Fruit fly (Drosophila melanogaster) whole organism, wandering third instar larva: ENCODE measurements around the gene Rpn3.

Experiments
- Abd-B ChIP-seq: fragments of >200 bp; optimal IDR thresholded peaks from 2 replicates; lab custom pipeline; 2017; ENCODE audit warnings: missing biosample characterization, missing genetic modification characterization
- CG32264 ChIP-seq: fragments of 200-800 bp; sonication (Bioruptor generic); optimal IDR thresholded peaks from 2 replicates; lab custom pipeline; 2016; ENCODE audit warnings: missing biosample characterization, missing genetic modification characterization
- CrebA ChIP-seq: fragments of 200-800 bp; sonication (Bioruptor generic); optimal IDR thresholded peaks from 2 replicates; lab custom pipeline; 2016; ENCODE audit warnings: missing biosample characterization, mild to moderate bottlenecking, missing genetic modification characterization, borderline replicate concordance
- Dif ChIP-seq: fragments of 200-275, 200-300 bp; sonication (Bioruptor generic); optimal IDR thresholded peaks from 2 replicates; lab custom pipeline; 2018; ENCODE audit warnings: missing biosample characterization, missing genetic modification characterization; ENCODE audit not compliant: partially characterized antibody
- GATAd ChIP-seq: sonication (Bioruptor generic); optimal IDR thresholded peaks from 2 replicates; lab custom pipeline; 2016; ENCODE audit warnings: missing biosample characterization, missing genetic modification characterization
- HLH106 ChIP-seq: fragments of 200-800 bp; optimal IDR thresholded peaks from 3 replicates; lab custom pipeline; 2019; ENCODE audit warnings: missing biosample characterization, mild to moderate bottlenecking, missing genetic modification characterization, moderate library complexity
- Hr78 ChIP-seq: fragments of >200 bp; optimal IDR thresholded peaks from 2 replicates; lab custom pipeline; 2017; ENCODE audit warnings: missing biosample characterization, missing genetic modification characterization
- Hr83 ChIP-seq: fragments of 200-300 bp; sonication (Bioruptor generic); optimal IDR thresholded peaks from 2 replicates; lab custom pipeline; 2016; ENCODE audit warnings: missing biosample characterization, mild to moderate bottlenecking, missing genetic modification characterization, moderate library complexity; ENCODE audit not compliant: poor library complexity, severe bottlenecking
- Jra ChIP-seq: sonication (Bioruptor generic); optimal IDR thresholded peaks from 2 replicates; lab custom pipeline; 2016; ENCODE audit warnings: missing biosample characterization, missing genetic modification characterization
- Mio ChIP-seq: sonication (Bioruptor generic); optimal IDR thresholded peaks from 2 replicates; lab custom pipeline; 2016; ENCODE audit warnings: missing biosample characterization, missing genetic modification characterization
- Rel ChIP-seq, 2 experiments: fragments of 200-800 bp; sonication (Bioruptor generic) in 1 of 2; optimal IDR thresholded peaks; 2 replicates in 1 of 2; 3 replicates in 1 of 2; lab custom pipeline; 2016 to 2019; ENCODE audit warnings: mild to moderate bottlenecking in 2 of 2, missing biosample characterization in 2 of 2, missing genetic modification characterization in 2 of 2, moderate library complexity in 1 of 2
- Sp1 ChIP-seq: fragments of 200-800 bp; sonication (Bioruptor generic); optimal IDR thresholded peaks from 3 replicates; lab custom pipeline; 2019; ENCODE audit warnings: missing biosample characterization, mild to moderate bottlenecking, missing genetic modification characterization, moderate library complexity
- Vsx2 ChIP-seq: fragments of 200-300, 225-300 bp; sonication (Bioruptor generic); optimal IDR thresholded peaks from 2 replicates; lab custom pipeline; 2018; ENCODE audit warnings: missing biosample characterization, missing genetic modification characterization; ENCODE audit not compliant: partially characterized antibody
- br ChIP-seq: fragments of 200-800 bp; sonication (Bioruptor generic); optimal IDR thresholded peaks from 2 replicates; lab custom pipeline; 2016; ENCODE audit warnings: missing biosample characterization, missing genetic modification characterization
- dl ChIP-seq, 2 experiments: fragments of 175-275, 200-275 bp in 1 of 2; fragments of 200-275 bp in 1 of 2; sonication (Bioruptor generic); optimal IDR thresholded peaks; lab custom pipeline; 2018; ENCODE audit warnings: mild to moderate bottlenecking in 2 of 2, missing biosample characterization in 2 of 2, missing genetic modification characterization in 2 of 2, moderate library complexity in 2 of 2; ENCODE audit not compliant: partially characterized antibody in 2 of 2, insufficient read depth in 1 of 2
- dsf ChIP-seq: sonication (Bioruptor generic); optimal IDR thresholded peaks from 2 replicates; lab custom pipeline; 2016; ENCODE audit warnings: missing biosample characterization, missing genetic modification characterization, borderline replicate concordance
- ey ChIP-seq: fragments of 200-800 bp; sonication (Bioruptor generic); optimal IDR thresholded peaks from 2 replicates; lab custom pipeline; 2016; ENCODE audit warnings: missing biosample characterization, missing genetic modification characterization
- foxo ChIP-seq, 2 experiments: fragments of 200-800 bp; sonication (Bioruptor generic); optimal IDR thresholded peaks; 2 replicates in 1 of 2; 3 replicates in 1 of 2; lab custom pipeline; 2016 to 2017; ENCODE audit warnings: missing biosample characterization in 2 of 2, missing genetic modification characterization in 2 of 2
- fru ChIP-seq: fragments of 200-800 bp; sonication (Bioruptor generic); optimal IDR thresholded peaks from 3 replicates; lab custom pipeline; 2016; ENCODE audit warnings: missing biosample characterization, mild to moderate bottlenecking, missing genetic modification characterization
- h ChIP-seq: fragments of 200-800 bp; sonication (Bioruptor generic); optimal IDR thresholded peaks from 3 replicates; lab custom pipeline; 2016; ENCODE audit warnings: missing biosample characterization, mild to moderate bottlenecking, missing genetic modification characterization
- jim ChIP-seq: fragments of 175-275, 200-325 bp; sonication (Bioruptor generic); optimal IDR thresholded peaks from 2 replicates; lab custom pipeline; 2016; ENCODE audit warnings: missing biosample characterization, mild to moderate bottlenecking, missing genetic modification characterization
- lola ChIP-seq: fragments of >200 bp; optimal IDR thresholded peaks from 2 replicates; lab custom pipeline; 2017; ENCODE audit warnings: missing biosample characterization, missing genetic modification characterization
- pan ChIP-seq: fragments of >200 bp; optimal IDR thresholded peaks from 2 replicates; lab custom pipeline; 2017
- psq ChIP-seq: fragments of 200-800 bp; sonication (Bioruptor generic); optimal IDR thresholded peaks from 3 replicates; lab custom pipeline; 2017; ENCODE audit warnings: missing biosample characterization, mild to moderate bottlenecking, missing genetic modification characterization, moderate library complexity
- rgr ChIP-seq: fragments of 200-800 bp; sonication (Bioruptor generic); optimal IDR thresholded peaks from 3 replicates; lab custom pipeline; 2016; ENCODE audit warnings: missing biosample characterization, mild to moderate bottlenecking, missing genetic modification characterization
- sage ChIP-seq: fragments of 200-800 bp; sonication (Bioruptor generic); optimal IDR thresholded peaks from 2 replicates; lab custom pipeline; 2016; ENCODE audit warnings: missing biosample characterization, mild to moderate bottlenecking, missing genetic modification characterization
- tai ChIP-seq: sonication (Bioruptor generic); optimal IDR thresholded peaks from 2 replicates; lab custom pipeline; 2016; ENCODE audit warnings: missing biosample characterization, missing genetic modification characterization
- usp ChIP-seq: fragments of >200 bp; optimal IDR thresholded peaks from 2 replicates; lab custom pipeline; 2017; ENCODE audit warnings: missing biosample characterization, missing genetic modification characterization
- woc ChIP-seq: sonication (Bioruptor generic); optimal IDR thresholded peaks from 2 replicates; lab custom pipeline; 2016; ENCODE audit warnings: missing biosample characterization, mild to moderate bottlenecking, missing genetic modification characterization

Rpn3 gene

DNA sequence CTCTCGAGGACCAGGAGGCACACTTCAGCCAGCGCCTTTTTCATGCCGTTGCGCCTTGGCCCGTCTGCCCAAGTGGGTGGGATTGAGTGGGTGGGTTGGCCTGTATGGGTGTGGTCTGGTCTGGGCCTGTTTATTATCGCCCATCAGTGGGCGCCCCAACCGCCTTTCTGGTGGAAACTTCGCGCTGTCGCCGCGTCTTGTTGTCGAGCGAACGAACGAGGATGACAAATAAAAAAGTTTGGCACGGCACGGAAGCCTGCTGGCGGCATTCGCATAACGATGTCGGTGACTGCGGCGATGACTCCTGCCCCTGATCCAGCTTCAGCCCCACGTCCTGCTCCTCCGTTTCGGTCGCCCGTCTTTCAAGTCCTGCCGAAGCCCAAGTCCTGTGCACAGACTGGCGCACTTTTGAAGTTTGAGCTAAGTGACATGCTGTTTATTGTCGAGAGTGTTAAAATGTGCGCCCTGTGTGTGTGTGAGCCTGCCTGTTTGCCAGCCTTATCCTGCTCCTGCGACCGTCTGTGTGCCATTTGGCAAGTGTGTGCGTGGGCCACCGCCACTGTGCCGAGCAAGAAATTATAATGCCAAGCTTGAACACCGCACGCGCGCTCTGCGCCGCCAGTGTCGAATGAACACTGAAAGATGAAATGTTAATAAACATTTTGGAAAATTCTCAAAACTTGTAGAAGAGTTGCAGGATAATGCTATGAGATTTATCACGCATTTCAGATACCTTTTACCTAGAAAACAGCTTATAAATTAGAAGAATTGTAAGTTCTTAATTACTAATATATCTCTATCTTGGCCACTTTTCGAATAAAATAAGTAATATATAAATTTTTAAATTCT lies 37.3 kb upstream of the Rpn3 start (continued):
- no peak for TF ChIP-seq dl (GFP tag; optimal IDR thresholded peaks at IDR 0.05; lab: Kevin White, UChicago; ENCODE audit: insufficient read depth in 1 of 2, partially characterized antibody in 2 of 2)

DNA sequence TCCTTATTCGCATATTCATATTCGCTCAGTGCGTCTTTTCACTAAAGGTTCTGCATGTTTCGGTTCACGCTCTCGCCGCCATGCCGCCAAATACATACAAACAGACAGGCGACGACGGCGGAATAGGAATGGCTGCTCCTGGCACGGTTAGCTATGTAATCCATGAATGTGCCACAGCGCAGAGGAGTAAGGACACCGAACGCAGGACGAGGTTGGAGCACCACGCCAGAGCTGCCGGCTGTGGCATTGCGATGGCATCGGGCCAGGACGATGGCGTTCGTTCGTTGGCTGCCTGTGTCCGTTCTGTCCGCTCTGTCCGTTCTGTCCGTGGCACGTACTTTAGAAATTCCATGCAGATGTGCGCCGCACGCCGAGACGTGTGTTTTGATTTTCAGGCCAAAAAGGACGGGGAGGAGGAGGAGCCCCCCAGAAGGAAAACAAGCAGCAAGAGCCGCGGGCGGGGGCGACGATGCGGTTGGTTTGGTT lies 36.7 kb upstream of the Rpn3 start:
- no peak for TF ChIP-seq pan
- no peak for TF ChIP-seq jim (GFP tag; lab: Kevin White, UChicago)
- TF ChIP-seq dl (GFP tag; optimal IDR thresholded peaks at IDR 0.05; lab: Kevin White, UChicago; ENCODE audit: insufficient read depth in 1 of 2, partially characterized antibody in 2 of 2): no peak
- no peak for TF ChIP-seq Abd-B (GFP tag; lab: Kevin White, UChicago)
- TF ChIP-seq fru (GFP tag; lab: Kevin White, UChicago): no peak
- TF ChIP-seq Vsx2: peak; percentile 13
- TF ChIP-seq Rel (GFP tag; optimal IDR thresholded peaks at IDR 0.05; lab: Kevin White, UChicago): no peak
- no peak for TF ChIP-seq Rel (tag; optimal IDR thresholded peaks at IDR 0.05; lab: Kevin White, UChicago)
- no peak for TF ChIP-seq CG32264

DNA sequence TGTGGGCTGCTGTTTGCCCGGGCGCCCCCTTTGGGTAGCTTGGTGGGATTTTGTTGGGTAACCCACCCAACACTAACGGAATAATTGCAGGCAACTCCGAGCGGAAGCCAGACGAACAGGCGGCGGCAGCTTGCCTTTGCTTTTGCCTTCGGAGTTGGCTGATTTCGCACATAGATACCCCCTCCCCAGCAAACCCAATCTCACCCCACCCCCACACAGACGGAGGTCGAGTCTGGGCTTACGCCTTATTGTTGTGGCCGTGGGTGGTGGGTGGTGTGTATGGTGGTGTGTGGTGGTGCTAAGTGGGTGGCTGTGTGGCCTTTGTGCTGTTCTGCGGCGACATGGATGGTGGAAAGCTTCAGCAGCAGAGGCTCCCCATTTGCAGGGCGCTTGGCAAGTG lies 36.0 kb upstream of the Rpn3 start:
- TF ChIP-seq Rel (GFP tag; optimal IDR thresholded peaks at IDR 0.05; lab: Kevin White, UChicago) (no peak), Rel (tag; optimal IDR thresholded peaks at IDR 0.05; lab: Kevin White, UChicago) (no peak), usp (GFP tag; lab: Kevin White, UChicago) (no peak), br (GFP tag; lab: Kevin White, UChicago) (no peak), Vsx2 (no peak), woc (GFP tag; lab: Kevin White, UChicago) (no peak), CrebA (GFP tag; lab: Kevin White, UChicago) (no peak), ey (no peak), Jra (GFP tag; lab: Kevin White, UChicago) (no peak), Hr78 (GFP tag; lab: Kevin White, UChicago) (no peak), dsf (GFP tag; lab: Kevin White, UChicago) (no peak), tai (GFP tag; lab: Kevin White, UChicago) (no peak)
- TF ChIP-seq, all 38 proteins: peak for 0

DNA sequence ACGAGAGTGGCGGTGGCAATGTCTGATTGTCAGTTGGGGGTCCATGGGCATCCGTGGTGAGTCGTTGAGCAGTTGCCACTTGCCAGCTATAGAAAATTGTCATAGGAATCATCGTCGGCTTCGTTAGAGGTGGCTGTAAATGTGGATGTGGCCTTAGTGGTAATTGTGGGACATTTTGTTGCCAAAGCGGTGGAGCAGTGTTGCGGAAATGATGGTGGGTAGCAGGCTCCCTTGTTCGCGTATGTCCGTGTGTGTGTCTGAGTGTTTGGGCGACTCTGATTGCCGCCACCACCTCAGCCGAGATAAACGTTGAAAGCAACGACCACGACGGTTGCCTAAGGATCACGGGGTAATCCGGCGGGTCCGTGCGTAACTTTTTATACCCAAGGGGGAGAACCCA lies 34.5 kb upstream of the Rpn3 start:
- TF ChIP-seq Dif (GFP tag; lab: Kevin White, UChicago) (no peak), GATAd (GFP tag; lab: Kevin White, UChicago) (no peak), dl (GFP tag; optimal IDR thresholded peaks at IDR 0.05; lab: Kevin White, UChicago; ENCODE audit: insufficient read depth in 1 of 2, partially characterized antibody in 2 of 2) (no peak), Jra (GFP tag; lab: Kevin White, UChicago) (no peak), Hr83 (GFP tag; lab: Kevin White, UChicago) (no peak), Abd-B (GFP tag; lab: Kevin White, UChicago) (no peak), foxo (GFP tag; optimal IDR thresholded peaks at IDR 0.05; lab: Kevin White, UChicago) (no peak), h (GFP tag; lab: Kevin White, UChicago) (no peak), lola (GFP tag; lab: Kevin White, UChicago) (no peak), Mio (GFP tag; lab: Kevin White, UChicago) (no peak), rgr (GFP tag; lab: Kevin White, UChicago) (no peak), pan (no peak), CG32264 (no peak), sage (GFP tag; lab: Kevin White, UChicago) (no peak), CrebA (GFP tag; lab: Kevin White, UChicago) (no peak), Vsx2 (no peak), dsf (GFP tag; lab: Kevin White, UChicago) (no peak), Hr78 (GFP tag; lab: Kevin White, UChicago) (no peak), Sp1 (no peak), usp (GFP tag; lab: Kevin White, UChicago) (no peak)

DNA sequence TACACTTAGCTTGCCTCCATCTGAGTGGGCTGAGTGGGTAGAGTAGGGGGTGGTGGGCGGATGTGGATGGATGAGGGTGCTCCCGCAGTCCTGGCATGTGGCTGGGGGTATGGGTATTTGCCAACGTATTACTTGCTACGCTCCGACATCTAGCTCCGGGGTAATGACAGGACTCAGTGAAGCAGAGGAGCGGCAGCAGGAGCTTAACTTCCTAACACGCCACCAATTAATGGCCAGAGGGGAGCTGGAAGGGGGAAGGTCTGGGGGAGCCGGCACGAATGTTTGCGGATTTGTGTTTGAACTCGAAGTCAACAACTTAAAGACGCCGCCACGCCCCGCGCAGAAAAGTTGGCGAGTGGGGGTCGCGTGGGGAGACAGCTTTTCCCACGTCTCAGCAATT lies 33.3 kb upstream of the Rpn3 start:
- TF ChIP-seq jim (GFP tag; lab: Kevin White, UChicago) (no peak), psq (GFP tag; lab: Kevin White, UChicago) (no peak), lola (GFP tag; lab: Kevin White, UChicago) (no peak), tai (GFP tag; lab: Kevin White, UChicago) (no peak), Abd-B (GFP tag; lab: Kevin White, UChicago) (no peak), HLH106 (tag; lab: Kevin White, UChicago) (no peak)
